Fruit fly (Drosophila melanogaster) whole organism: ENCODE measurements around the gene CG5815.

ENCODE experiments used
- Dll ChIP-seq: fragments of >200 bp; optimal IDR thresholded peaks from 2 replicates; lab custom pipeline; 2017
- EcR ChIP-seq, 2 experiments: fragments of >200 bp; optimal IDR thresholded peaks; 2 replicates each; lab custom pipeline; 2017; ENCODE audit warnings: missing biosample characterization in 2 of 2, missing genetic modification characterization in 2 of 2, missing genetic modification reagents in 2 of 2
- usp ChIP-seq: fragments of >200 bp; optimal IDR thresholded peaks from 2 replicates; lab custom pipeline; 2017; ENCODE audit warnings: missing biosample characterization, missing genetic modification characterization, mixed read lengths

DNA sequence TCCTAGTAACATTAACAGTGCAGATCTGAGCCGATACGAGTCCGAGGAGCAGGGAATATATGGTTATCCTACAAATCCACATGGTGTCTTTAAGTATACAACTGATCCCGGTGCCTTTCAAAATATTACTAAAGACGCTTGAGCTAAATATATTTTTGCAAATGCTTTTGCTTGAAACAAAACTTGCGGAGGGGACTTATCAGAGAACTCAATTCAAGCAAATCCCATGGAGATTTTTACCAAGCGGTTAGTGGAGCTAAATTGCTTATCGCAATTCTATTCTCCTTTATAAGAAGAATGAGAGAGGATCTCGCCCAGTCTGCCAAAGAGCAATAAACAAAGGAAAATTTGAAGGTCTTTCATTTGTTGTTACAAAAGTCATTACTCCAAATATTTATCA lies 12.8 kb upstream of the CG5815 start, which contains the start of gene eater:
- no peak for TF ChIP-seq EcR (GFP tag; optimal IDR thresholded peaks at IDR 0.05; lab: Kevin White, UChicago)
- no peak for TF ChIP-seq Dll
- no peak for TF ChIP-seq usp (GFP tag; lab: Kevin White, UChicago)
